Fruit fly (Drosophila melanogaster) whole organism, embryonic: ENCODE data around the gene CG33268.

Experiments
- ATbp ChIP-seq: fragments of 200-800 bp; sonication (Bioruptor generic); optimal IDR thresholded peaks from 2 replicates; lab custom pipeline; 2017; ENCODE audit warnings: missing biosample characterization, mild to moderate bottlenecking, missing genetic modification characterization, missing genetic modification reagents
- Antp ChIP-seq: fragments of 200-800 bp; sonication (Bioruptor generic); optimal IDR thresholded peaks from 3 replicates; lab custom pipeline; 2016; ENCODE audit warnings: missing biosample characterization, missing genetic modification characterization
- Blimp-1 ChIP-seq: fragments of 200-800 bp; sonication (Bioruptor generic); optimal IDR thresholded peaks from 3 replicates; lab custom pipeline; 2018; ENCODE audit warnings: missing biosample characterization, missing genetic modification characterization, mild to moderate bottlenecking, moderate library complexity, missing genetic modification reagents
- CG14441 ChIP-seq: fragments of 200-800 bp; sonication (Bioruptor generic); IDR thresholded peaks from 2 replicates; pipeline ENCODE4 v1.3.6; 2022; ENCODE audit warnings: missing biosample characterization, missing genetic modification characterization
- CG14667 ChIP-seq: fragments of 200-800 bp; sonication (Bioruptor generic); IDR thresholded peaks from 2 replicates; pipeline ENCODE4 v1.3.6; 2022; ENCODE audit warnings: missing biosample characterization, missing genetic modification characterization
- CG15073 ChIP-seq: fragments of 200-800 bp; sonication (Bioruptor generic); optimal IDR thresholded peaks from 2 replicates; lab custom pipeline; 2016; ENCODE audit warnings: missing biosample characterization, missing genetic modification characterization
- CG16779 ChIP-seq: fragments of 200-800 bp; sonication (Bioruptor generic); IDR thresholded peaks from 2 replicates; pipeline ENCODE4 v1.3.6; 2022; ENCODE audit warnings: missing biosample characterization, missing genetic modification characterization
- CG16813 ChIP-seq: fragments of 200-800 bp; sonication (Bioruptor generic); IDR thresholded peaks from 3 replicates; pipeline ENCODE4 v1.3.6; 2022; ENCODE audit warnings: missing biosample characterization, missing genetic modification characterization; ENCODE audit not compliant: partially characterized antibody
- CG16863 ChIP-seq: fragments of 200-800 bp; sonication (Bioruptor generic); optimal IDR thresholded peaks from 3 replicates; lab custom pipeline; 2016; ENCODE audit warnings: missing biosample characterization, missing genetic modification characterization
- CG18262 ChIP-seq: fragments of 200-800 bp; optimal IDR thresholded peaks from 3 replicates; lab custom pipeline; 2019; ENCODE audit warnings: missing biosample characterization, mild to moderate bottlenecking, missing genetic modification characterization, moderate library complexity
- CG2129 ChIP-seq: fragments of 200-800 bp; sonication (Bioruptor generic); IDR thresholded peaks from 2 replicates; pipeline ENCODE4 v1.3.6; 2022; ENCODE audit warnings: missing biosample characterization, missing genetic modification characterization; ENCODE audit not compliant: partially characterized antibody
- CG2712 ChIP-seq: fragments of 200-800 bp; optimal IDR thresholded peaks from 3 replicates; lab custom pipeline; 2019; ENCODE audit warnings: missing biosample characterization, mild to moderate bottlenecking, missing genetic modification characterization, moderate library complexity
- CG30403 ChIP-seq: fragments of 200-800 bp; sonication (Bioruptor generic); optimal IDR thresholded peaks from 3 replicates; lab custom pipeline; 2016; ENCODE audit warnings: missing biosample characterization, missing genetic modification characterization
- CG3995 ChIP-seq: fragments of 200-800 bp; sonication (Bioruptor generic); optimal IDR thresholded peaks from 3 replicates; lab custom pipeline; 2016; ENCODE audit warnings: missing biosample characterization, missing genetic modification characterization
- CG42726 ChIP-seq: fragments of 200-800 bp; sonication (Bioruptor generic); IDR thresholded peaks from 2 replicates; pipeline ENCODE4 v1.3.6; 2022; ENCODE audit warnings: missing biosample characterization, missing genetic modification characterization; ENCODE audit not compliant: partially characterized antibody
- CG6765 ChIP-seq: fragments of 200-800 bp; sonication (Bioruptor generic); optimal IDR thresholded peaks from 3 replicates; lab custom pipeline; 2017; ENCODE audit warnings: missing biosample characterization, mild to moderate bottlenecking, missing genetic modification characterization
- CG6791 ChIP-seq: fragments of 200-800 bp; sonication (Bioruptor generic); IDR thresholded peaks from 3 replicates; pipeline ENCODE4 v1.3.6; 2022; ENCODE audit warnings: missing biosample characterization, missing genetic modification characterization; ENCODE audit not compliant: partially characterized antibody
- CG6813 ChIP-seq: fragments of 200-800 bp; sonication (Bioruptor generic); optimal IDR thresholded peaks from 2 replicates; lab custom pipeline; 2017; ENCODE audit warnings: missing biosample characterization, missing genetic modification characterization, mild to moderate bottlenecking, moderate library complexity, missing genetic modification reagents
- CG9727 ChIP-seq: fragments of 200-800 bp; sonication (Bioruptor generic); optimal IDR thresholded peaks from 3 replicates; lab custom pipeline; 2017; ENCODE audit warnings: missing biosample characterization, mild to moderate bottlenecking, missing genetic modification characterization
- CrebB ChIP-seq: fragments of 200-800 bp; sonication (Bioruptor generic); optimal IDR thresholded peaks from 3 replicates; lab custom pipeline; 2018; ENCODE audit warnings: missing biosample characterization, mild to moderate bottlenecking, missing genetic modification characterization
- Dll ChIP-seq: fragments of 200-800 bp; sonication (Bioruptor generic); IDR thresholded peaks from 4 replicates; pipeline ENCODE4 v1.3.6; 2022; ENCODE audit warnings: missing biosample characterization, missing genetic modification characterization; ENCODE audit not compliant: partially characterized antibody
- Gug ChIP-seq: fragments of 200-800 bp; sonication (Bioruptor generic); IDR thresholded peaks from 4 replicates; pipeline ENCODE4 v1.3.6; 2022; ENCODE audit warnings: missing biosample characterization, missing genetic modification characterization
- HmgZ ChIP-seq: fragments of 200-800 bp; sonication (Bioruptor generic); optimal IDR thresholded peaks from 2 replicates; lab custom pipeline; 2018; ENCODE audit warnings: missing biosample characterization, mild to moderate bottlenecking, missing genetic modification characterization
- Hmx ChIP-seq: fragments of 200-800 bp; sonication (Bioruptor generic); optimal IDR thresholded peaks from 2 replicates; lab custom pipeline; 2016; ENCODE audit warnings: missing biosample characterization, missing genetic modification characterization
- Hsf ChIP-seq: fragments of 200-800 bp; sonication (Bioruptor generic); optimal IDR thresholded peaks from 3 replicates; lab custom pipeline; 2016; ENCODE audit warnings: missing biosample characterization, missing genetic modification characterization
- NC2β ChIP-seq: fragments of 200-800 bp; sonication (Bioruptor generic); optimal IDR thresholded peaks from 2 replicates; lab custom pipeline; 2016; ENCODE audit warnings: missing biosample characterization, missing genetic modification characterization
- Nf-YB ChIP-seq: fragments of 200-800 bp; sonication (Bioruptor generic); optimal IDR thresholded peaks from 3 replicates; lab custom pipeline; 2019; ENCODE audit warnings: missing biosample characterization, mild to moderate bottlenecking, missing genetic modification characterization, moderate library complexity
- Ravus ChIP-seq: fragments of 200-800 bp; sonication (Bioruptor generic); IDR thresholded peaks from 2 replicates; pipeline ENCODE4 v1.3.6; 2022; ENCODE audit warnings: missing biosample characterization, missing genetic modification characterization
- Usf ChIP-seq: fragments of 200-800 bp; sonication (Bioruptor generic); optimal IDR thresholded peaks from 2 replicates; lab custom pipeline; 2017; ENCODE audit warnings: missing genotype, missing biosample characterization, missing genetic modification characterization
- ara ChIP-seq: fragments of 200-800 bp; sonication (Bioruptor generic); IDR thresholded peaks from 2 replicates; pipeline ENCODE4 v1.3.6; 2022; ENCODE audit warnings: missing biosample characterization, missing genetic modification characterization
- cad ChIP-seq: fragments of >200 bp; optimal IDR thresholded peaks from 2 replicates; lab custom pipeline; 2017; ENCODE audit warnings: missing biosample characterization, missing genetic modification characterization
- dm ChIP-seq: fragments of 200-800 bp; sonication (Bioruptor generic); optimal IDR thresholded peaks from 3 replicates; lab custom pipeline; 2016; ENCODE audit warnings: missing biosample characterization, missing genetic modification characterization
- esg ChIP-seq: fragments of 200-800 bp; sonication (Bioruptor generic); conservative IDR thresholded peaks from 2 replicates; pipeline ENCODE4 v1.3.6; 2022; ENCODE audit warnings: missing biosample characterization, missing genetic modification characterization
- exex ChIP-seq: fragments of 200-800 bp; sonication (Bioruptor generic); optimal IDR thresholded peaks from 4 replicates; lab custom pipeline; 2018; ENCODE audit warnings: missing biosample characterization, mild to moderate bottlenecking, missing genetic modification characterization, moderate library complexity
- fd64A ChIP-seq: fragments of 200-800 bp; sonication (Bioruptor generic); optimal IDR thresholded peaks from 3 replicates; lab custom pipeline; 2018; ENCODE audit warnings: missing biosample characterization, mild to moderate bottlenecking, missing genetic modification characterization
- fd96Cb ChIP-seq: fragments of 200-800 bp; sonication (Bioruptor generic); optimal IDR thresholded peaks from 2 replicates; lab custom pipeline; 2018; ENCODE audit warnings: missing biosample characterization, mild to moderate bottlenecking, missing genetic modification characterization, moderate library complexity
- hb ChIP-seq: fragments of 200-800 bp; sonication (Bioruptor generic); IDR thresholded peaks from 3 replicates; pipeline ENCODE4 v1.3.6; 2022; ENCODE audit warnings: missing biosample characterization, missing genetic modification characterization; ENCODE audit not compliant: partially characterized antibody
- her ChIP-seq: fragments of 200-800 bp; sonication (Bioruptor generic); optimal IDR thresholded peaks from 2 replicates; lab custom pipeline; 2016; ENCODE audit warnings: missing biosample characterization, missing genetic modification characterization
- kah ChIP-seq: fragments of 200-800 bp; sonication (Bioruptor generic); optimal IDR thresholded peaks from 2 replicates; lab custom pipeline; 2018; ENCODE audit warnings: missing biosample characterization, mild to moderate bottlenecking, missing genetic modification characterization
- lab ChIP-seq: fragments of 200-800 bp; sonication (Bioruptor generic); optimal IDR thresholded peaks from 3 replicates; lab custom pipeline; 2017; ENCODE audit warnings: missing biosample characterization, missing genetic modification characterization, mild to moderate bottlenecking, moderate library complexity, missing genetic modification reagents
- maf-S ChIP-seq: fragments of 200-800 bp; sonication (Bioruptor generic); optimal IDR thresholded peaks from 2 replicates; lab custom pipeline; 2016; ENCODE audit warnings: missing biosample characterization, missing genetic modification characterization
- oc ChIP-seq: fragments of 200-800 bp; sonication (Bioruptor generic); optimal IDR thresholded peaks from 2 replicates; lab custom pipeline; 2018; ENCODE audit warnings: missing biosample characterization, mild to moderate bottlenecking, missing genetic modification characterization, moderate library complexity
- otp ChIP-seq: fragments of 200-800 bp; sonication (Bioruptor generic); IDR thresholded peaks from 3 replicates; pipeline ENCODE4, ENCODE4 v1.3.6; 2022; ENCODE audit warnings: missing biosample characterization, missing genetic modification characterization
- rib ChIP-seq: fragments of 200-800 bp; sonication (Bioruptor generic); IDR thresholded peaks from 2 replicates; pipeline ENCODE4 v1.3.6; 2022; ENCODE audit warnings: missing biosample characterization, missing genetic modification characterization
- sens ChIP-seq: fragments of 200-800 bp; sonication (Bioruptor generic); peaks from one replicate; lab custom pipeline; 2016; ENCODE audit warnings: missing biosample characterization, missing genetic modification characterization
- tup ChIP-seq: fragments of 200-800 bp; sonication (Bioruptor generic); optimal IDR thresholded peaks from 2 replicates; lab custom pipeline; 2016; ENCODE audit warnings: missing biosample characterization, mild to moderate bottlenecking, missing genetic modification characterization, moderate library complexity
- vfl ChIP-seq: fragments of 200-800 bp; sonication (Bioruptor generic); optimal IDR thresholded peaks from 2 replicates; lab custom pipeline; 2016; ENCODE audit warnings: missing biosample characterization, missing genetic modification characterization
- wek ChIP-seq: fragments of 200-800 bp; sonication (Bioruptor generic); optimal IDR thresholded peaks from 3 replicates; lab custom pipeline; 2018; ENCODE audit warnings: missing biosample characterization, mild to moderate bottlenecking, missing genetic modification characterization, moderate library complexity
- zen ChIP-seq: fragments of 200-800 bp; sonication (Bioruptor generic); optimal IDR thresholded peaks from 3 replicates; lab custom pipeline; 2018; ENCODE audit warnings: missing biosample characterization, mild to moderate bottlenecking, missing genetic modification characterization, moderate library complexity

The CG33268 gene

DNA sequence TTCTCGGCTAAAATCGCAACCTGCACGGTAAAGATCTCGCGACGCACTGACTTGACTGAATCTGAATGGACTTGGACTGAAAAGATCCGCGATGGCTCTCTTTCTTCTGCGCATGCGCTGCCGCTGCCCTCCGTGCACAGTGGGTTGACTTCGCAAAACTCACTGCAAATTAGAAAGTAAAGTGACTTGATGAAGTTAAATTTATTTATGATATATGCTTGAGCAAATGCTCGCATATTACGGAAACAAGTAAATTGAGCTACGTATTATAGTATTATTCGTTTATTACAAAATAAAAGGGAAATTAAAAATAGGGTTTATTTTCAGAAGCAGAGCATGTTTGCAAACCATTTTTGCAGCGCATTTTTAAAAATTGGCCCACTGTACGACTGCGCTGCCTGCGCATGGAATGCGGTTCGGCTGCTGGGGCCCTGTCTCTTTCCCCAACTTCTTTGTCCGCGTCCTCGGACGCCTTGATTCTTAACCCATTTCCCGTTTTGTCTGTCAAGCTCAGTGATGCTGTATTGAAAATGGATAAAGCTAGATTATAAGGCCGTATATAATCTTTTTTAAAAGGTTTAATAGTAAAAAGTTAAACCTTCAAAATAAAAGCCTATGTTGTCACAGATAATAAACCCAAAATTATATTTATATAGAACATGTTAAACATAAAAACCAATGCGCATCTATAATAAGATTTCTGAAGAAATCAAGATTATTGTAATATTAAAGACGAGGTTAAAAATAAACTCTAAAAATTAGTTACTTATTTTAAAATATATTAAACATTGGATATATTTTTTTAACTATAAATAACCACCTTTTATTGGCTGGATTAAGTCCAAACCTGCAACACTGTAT is 3.1 kb downstream of the CG33268 start, which contains the start of gene rt (continued):
- TF ChIP-seq CG3995 (no peak), CG18262 (tag; lab: Kevin White, UChicago) (peak; percentile 80), her (GFP tag; lab: Kevin White, UChicago) (no peak), CG15073 (GFP tag; lab: Kevin White, UChicago) (no peak), kah (GFP tag; lab: Kevin White, UChicago) (no peak), sens (GFP tag; lab: Kevin White, UChicago) (peak; percentile 95), fd96Cb (peak; percentile 60), CG2712 (tag; lab: Kevin White, UChicago) (peak; percentile 84), tup (GFP tag; lab: Kevin White, UChicago) (no peak), HmgZ (tag; lab: Kevin White, UChicago) (no peak), Usf (GFP tag; lab: Kevin White, UChicago) (peak; percentile 22), CG16863 (GFP tag; lab: Kevin White, UChicago) (peak; percentile 38), dm (GFP tag; lab: Kevin White, UChicago) (no peak), CG42726 (no peak), CG6813 (GFP tag; lab: Kevin White, UChicago) (peak; percentile 29), fd64A (GFP tag; lab: Kevin White, UChicago) (peak; percentile 24), CG14441 (GFP tag; lab: Robert Waterston, UW) (no peak), Dll (GFP tag; lab: Robert Waterston, UW) (no peak), hb (GFP tag; lab: Robert Waterston, UW) (no peak), vfl (GFP tag; lab: Kevin White, UChicago) (no peak), CG14667 (GFP tag; lab: Robert Waterston, UW) (no peak), ara (GFP tag; lab: Robert Waterston, UW) (peak; percentile 68), rib (GFP tag; lab: Robert Waterston, UW) (no peak), cad (GFP tag; lab: Kevin White, UChicago) (no peak), Ravus (no peak), esg (GFP tag; lab: Robert Waterston, UW) (peak; percentile 61), otp (GFP tag; lab: Robert Waterston, UW) (0 out of 3 replicates have a peak, but pooled peaks have one; percentile 49), exex (no peak), Gug (GFP tag; lab: Robert Waterston, UW) (no peak), CG2129 (GFP tag; lab: Robert Waterston, UW) (no peak), maf-S (GFP tag; lab: Kevin White, UChicago) (no peak), wek (no peak), Hsf (peak; percentile 63), NC2β (GFP tag; lab: Kevin White, UChicago) (peak; percentile 38), oc (no peak), ATbp (GFP tag; lab: Kevin White, UChicago) (peak; percentile 61), Hmx (GFP tag; lab: Kevin White, UChicago) (no peak), Nf-YB (peak; percentile 29), zen (tag; lab: Kevin White, UChicago) (peak; percentile 6), CG16813 (GFP tag; lab: Robert Waterston, UW) (no peak), CG6765 (no peak), CrebB (tag; lab: Kevin White, UChicago) (no peak), CG16779 (GFP tag; lab: Robert Waterston, UW) (no peak), Blimp-1 (GFP tag; lab: Kevin White, UChicago) (peak; percentile 15), lab (GFP tag; lab: Kevin White, UChicago) (peak; percentile 15), Antp (GFP tag; lab: Kevin White, UChicago) (no peak), CG30403 (GFP tag; lab: Kevin White, UChicago) (peak; percentile 58), CG6791 (no peak), CG9727 (GFP tag; lab: Kevin White, UChicago) (peak; percentile 64)
